Fruit fly (Drosophila melanogaster) whole organism, embryonic: ENCODE results near the gene 5-HT2B.

Experiments
- Abd-B ChIP-seq: fragments of 200-800 bp; sonication (Bioruptor generic); optimal IDR thresholded peaks from 2 replicates; lab custom pipeline; 2018; ENCODE audit warnings: missing biosample characterization, mild to moderate bottlenecking, missing genetic modification characterization, moderate library complexity
- Ada2b ChIP-seq: fragments of 200-800 bp; sonication (Bioruptor generic); IDR thresholded peaks from 2 replicates; pipeline ENCODE4 v1.3.6; 2022; ENCODE audit warnings: missing biosample characterization, missing genetic modification characterization
- Atf6 ChIP-seq: fragments of 200-800 bp; sonication (Bioruptor generic); IDR thresholded peaks from 2 replicates; pipeline ENCODE4 v1.3.6; 2022; ENCODE audit warnings: missing biosample characterization, missing genetic modification characterization
- BtbVII ChIP-seq: fragments of 200-800 bp; sonication (Bioruptor generic); optimal IDR thresholded peaks from 3 replicates; lab custom pipeline; 2017; ENCODE audit warnings: missing biosample characterization, mild to moderate bottlenecking, missing genetic modification characterization
- CG10321 ChIP-seq: fragments of 200-800 bp; sonication (Bioruptor generic); IDR thresholded peaks from 2 replicates; pipeline ENCODE4 v1.3.6; 2022; ENCODE audit warnings: missing biosample characterization, missing genetic modification characterization
- CG11247 ChIP-seq: fragments of 200-800 bp; sonication (Bioruptor generic); IDR thresholded peaks from 2 replicates; pipeline ENCODE4 v1.3.6; 2022; ENCODE audit warnings: missing biosample characterization, missing genetic modification characterization
- CG11560 ChIP-seq: fragments of 200-800 bp; sonication (Bioruptor generic); IDR thresholded peaks from 3 replicates; pipeline ENCODE4 v1.3.6; 2022; ENCODE audit warnings: missing biosample characterization, missing genetic modification characterization
- CG12769 ChIP-seq: fragments of 200-800 bp; sonication (Bioruptor generic); optimal IDR thresholded peaks from 2 replicates; lab custom pipeline; 2019; ENCODE audit warnings: missing biosample characterization, mild to moderate bottlenecking, missing genetic modification characterization, moderate library complexity
- CG12942 ChIP-seq: fragments of 200-800 bp; sonication (Bioruptor generic); optimal IDR thresholded peaks from 3 replicates; lab custom pipeline; 2016; ENCODE audit warnings: missing biosample characterization, missing genetic modification characterization
- CG13624 ChIP-seq: fragments of 200-800 bp; sonication (Bioruptor generic); optimal IDR thresholded peaks from 2 replicates; lab custom pipeline; 2016; ENCODE audit warnings: missing biosample characterization, missing genetic modification characterization
- CG17829 ChIP-seq: fragments of 200-800 bp; optimal IDR thresholded peaks from 2 replicates; lab custom pipeline; 2019; ENCODE audit warnings: missing biosample characterization, mild to moderate bottlenecking, missing genetic modification characterization, moderate library complexity
- CG18011 ChIP-seq: fragments of 200-800 bp; sonication (Bioruptor generic); optimal IDR thresholded peaks from 2 replicates; lab custom pipeline; 2017; ENCODE audit warnings: missing biosample characterization, missing genetic modification characterization, mild to moderate bottlenecking, moderate library complexity, missing genotype
- CG32767 ChIP-seq: fragments of 200-800 bp; sonication (Bioruptor generic); IDR thresholded peaks from 2 replicates; pipeline ENCODE4 v1.3.6; 2022; ENCODE audit warnings: missing biosample characterization, missing genetic modification characterization
- CG3407 ChIP-seq: fragments of 200-800 bp; sonication (Bioruptor generic); optimal IDR thresholded peaks from 2 replicates; lab custom pipeline; 2018; ENCODE audit warnings: missing biosample characterization, mild to moderate bottlenecking, missing genetic modification characterization
- CG34422 ChIP-seq: fragments of 200-800 bp; sonication (Bioruptor generic); IDR thresholded peaks from 3 replicates; pipeline ENCODE4 v1.3.6; 2022; ENCODE audit warnings: missing biosample characterization, missing genetic modification characterization
- CG3726 ChIP-seq: fragments of 200-800 bp; sonication (Bioruptor generic); IDR thresholded peaks from 3 replicates; pipeline ENCODE4, ENCODE4 v1.3.6; 2022; ENCODE audit warnings: missing biosample characterization, missing genetic modification characterization
- CG6654 ChIP-seq: fragments of 200-800 bp; sonication (Bioruptor generic); optimal IDR thresholded peaks from 2 replicates; lab custom pipeline; 2017; ENCODE audit warnings: missing biosample characterization, mild to moderate bottlenecking, missing genetic modification characterization
- CG8388 ChIP-seq: fragments of 200-800 bp; sonication (Bioruptor generic); optimal IDR thresholded peaks from 2 replicates; lab custom pipeline; 2019; ENCODE audit warnings: missing biosample characterization, mild to moderate bottlenecking, missing genetic modification characterization, moderate library complexity
- CG8765 ChIP-seq: fragments of 200-800 bp; sonication (Bioruptor generic); IDR thresholded peaks from 2 replicates; pipeline ENCODE4 v1.3.6; 2022; ENCODE audit warnings: missing biosample characterization, missing genetic modification characterization
- CG8924 ChIP-seq: fragments of 200-800 bp; optimal IDR thresholded peaks from 3 replicates; lab custom pipeline; 2019; ENCODE audit warnings: missing biosample characterization, mild to moderate bottlenecking, missing genetic modification characterization, moderate library complexity
- Camta ChIP-seq: fragments of 200-800 bp; sonication (Bioruptor generic); optimal IDR thresholded peaks from 2 replicates; lab custom pipeline; 2016; ENCODE audit warnings: missing biosample characterization, missing genetic modification characterization
- Fer3 ChIP-seq: fragments of 200-800 bp; sonication (Bioruptor generic); optimal IDR thresholded peaks from 2 replicates; lab custom pipeline; 2018; ENCODE audit warnings: missing biosample characterization, mild to moderate bottlenecking, missing genetic modification characterization, moderate library complexity
- Gsc ChIP-seq: fragments of 200-800 bp; sonication (Bioruptor generic); IDR thresholded peaks from 2 replicates; pipeline ENCODE4 v1.3.6; 2022; ENCODE audit warnings: missing biosample characterization, missing genetic modification characterization
- HLH54F ChIP-seq: fragments of 200-800 bp; sonication (Bioruptor generic); optimal IDR thresholded peaks from 3 replicates; lab custom pipeline; 2016; ENCODE audit warnings: missing biosample characterization, missing genetic modification characterization
- Hey ChIP-seq: fragments of 200-800 bp; sonication (Bioruptor generic); optimal IDR thresholded peaks from 3 replicates; lab custom pipeline; 2018; ENCODE audit warnings: missing biosample characterization, mild to moderate bottlenecking, missing genetic modification characterization
- Lhr ChIP-seq: fragments of 200-800 bp; sonication (Bioruptor generic); optimal IDR thresholded peaks from 3 replicates; lab custom pipeline; 2017; ENCODE audit warnings: mild to moderate bottlenecking, missing biosample characterization, missing genetic modification reagents, missing genetic modification characterization
- MTF-1 ChIP-seq: fragments of 200-800 bp; sonication (Bioruptor generic); optimal IDR thresholded peaks from 2 replicates; lab custom pipeline; 2018; ENCODE audit warnings: missing biosample characterization, mild to moderate bottlenecking, missing genetic modification characterization, borderline replicate concordance
- Opbp ChIP-seq: fragments of 200-800 bp; sonication (Bioruptor generic); IDR thresholded peaks from 3 replicates; pipeline ENCODE4 v1.3.6; 2022; ENCODE audit warnings: missing biosample characterization, missing genetic modification characterization; ENCODE audit not compliant: partially characterized antibody
- Stat92E ChIP-seq, 3 experiments: fragments of >200 bp in 2 of 3; fragments of 200-800 bp in 1 of 3; sonication (Bioruptor generic) in 1 of 3; optimal IDR thresholded peaks; 2 replicates each; lab custom pipeline; 2017 to 2019; ENCODE audit warnings: missing biosample characterization in 3 of 3, missing genetic modification characterization in 3 of 3, mild to moderate bottlenecking in 1 of 3, moderate library complexity in 1 of 3
- YL-1 ChIP-seq: fragments of 200-800 bp; sonication (Bioruptor generic); optimal IDR thresholded peaks from 3 replicates; lab custom pipeline; 2017; ENCODE audit warnings: missing biosample characterization, mild to moderate bottlenecking, missing genetic modification characterization
- ab ChIP-seq: fragments of 200-800 bp; sonication (Bioruptor generic); optimal IDR thresholded peaks from 2 replicates; lab custom pipeline; 2016; ENCODE audit warnings: missing biosample characterization, missing genetic modification characterization
- ara ChIP-seq: fragments of 200-800 bp; sonication (Bioruptor generic); IDR thresholded peaks from 2 replicates; pipeline ENCODE4 v1.3.6; 2022; ENCODE audit warnings: missing biosample characterization, missing genetic modification characterization
- bowl ChIP-seq: fragments of 200-800 bp; sonication (Bioruptor generic); IDR thresholded peaks from 2 replicates; pipeline ENCODE4 v1.3.6; 2022; ENCODE audit warnings: missing biosample characterization, missing genetic modification characterization
- ci ChIP-seq: fragments of 200-800 bp; sonication (Bioruptor generic); IDR thresholded peaks from 3 replicates; pipeline ENCODE4 v1.3.6; 2022; ENCODE audit warnings: missing biosample characterization, missing genetic modification characterization
- crc ChIP-seq: fragments of 200-800 bp; sonication (Bioruptor generic); optimal IDR thresholded peaks from 2 replicates; lab custom pipeline; 2016; ENCODE audit warnings: missing biosample characterization, missing genetic modification characterization
- crol ChIP-seq: fragments of 200-800 bp; sonication (Bioruptor generic); IDR thresholded peaks from 2 replicates; pipeline ENCODE4 v1.3.6; 2022; ENCODE audit warnings: missing biosample characterization, missing genetic modification characterization
- dimm ChIP-seq: fragments of 200-800 bp; sonication (Bioruptor generic); IDR thresholded peaks from 2 replicates; pipeline ENCODE4 v1.3.6; 2022; ENCODE audit warnings: missing biosample characterization, missing genetic modification characterization
- dmrt99B ChIP-seq: fragments of 200-800 bp; sonication (Bioruptor generic); optimal IDR thresholded peaks from 2 replicates; lab custom pipeline; 2018; ENCODE audit warnings: missing biosample characterization, mild to moderate bottlenecking, missing genetic modification characterization, moderate library complexity
- dpn ChIP-seq, 2 experiments: fragments of 200-800 bp; sonication (Bioruptor generic); optimal IDR thresholded peaks; 3 replicates each; lab custom pipeline; 2016; ENCODE audit warnings: missing biosample characterization in 2 of 2, missing genetic modification characterization in 2 of 2
- ewg ChIP-seq: fragments of 200-800 bp; sonication (Bioruptor generic); optimal IDR thresholded peaks from 3 replicates; lab custom pipeline; 2017; ENCODE audit warnings: mild to moderate bottlenecking, missing biosample characterization, missing genetic modification reagents, missing genetic modification characterization
- grn ChIP-seq: fragments of 200-800 bp; sonication (Bioruptor generic); optimal IDR thresholded peaks from 3 replicates; lab custom pipeline; 2017; ENCODE audit warnings: missing biosample characterization, missing genetic modification characterization
- gt ChIP-seq: fragments of 200-800 bp; sonication (Bioruptor generic); IDR thresholded peaks from 2 replicates; pipeline ENCODE4 v1.3.6; 2022; ENCODE audit warnings: missing biosample characterization, missing genetic modification characterization
- maf-S ChIP-seq: fragments of 200-800 bp; sonication (Bioruptor generic); optimal IDR thresholded peaks from 2 replicates; lab custom pipeline; 2016; ENCODE audit warnings: missing biosample characterization, missing genetic modification characterization
- pan ChIP-seq, 4 experiments: fragments of >200 bp in 3 of 4; fragments of 200-800 bp in 1 of 4; sonication (Bioruptor generic) in 1 of 4; optimal IDR thresholded peaks in 3 of 4; IDR thresholded peaks in 1 of 4; 2 replicates each; pipeline versions ENCODE4 v1.3.6 to Lab custom; 2017 to 2022; ENCODE audit warnings: missing biosample characterization in 2 of 4, missing genetic modification characterization in 2 of 4, mixed read lengths in 1 of 4
- pb ChIP-seq: fragments of 200-800 bp; sonication (Bioruptor generic); optimal IDR thresholded peaks from 3 replicates; lab custom pipeline; 2016; ENCODE audit warnings: missing biosample characterization, missing genetic modification characterization
- peb ChIP-seq: fragments of 200-800 bp; sonication (Bioruptor generic); IDR thresholded peaks from 2 replicates; pipeline ENCODE4 v1.3.6; 2022; ENCODE audit warnings: missing biosample characterization, missing genetic modification characterization
- pho ChIP-seq: fragments of 200-800 bp; sonication (Bioruptor generic); optimal IDR thresholded peaks from 2 replicates; lab custom pipeline; 2016; ENCODE audit warnings: missing biosample characterization, missing genetic modification characterization
- sim ChIP-seq: fragments of 200-800 bp; sonication (Bioruptor generic); IDR thresholded peaks from 2 replicates; pipeline ENCODE4 v1.3.6; 2022; ENCODE audit warnings: missing biosample characterization, missing genetic modification characterization
- slbo ChIP-seq: fragments of 200-800 bp; sonication (Bioruptor generic); IDR thresholded peaks from 2 replicates; pipeline ENCODE4 v1.3.6; 2022; ENCODE audit warnings: missing biosample characterization, missing genetic modification characterization
- slp2 ChIP-seq: fragments of 200-800 bp; sonication (Bioruptor generic); optimal IDR thresholded peaks from 2 replicates; lab custom pipeline; 2016; ENCODE audit warnings: missing biosample characterization, missing genetic modification characterization

The 5-HT2B gene

dm6 chr3R:8659200-8659897, 81.3 kb downstream of the 5-HT2B start (continued):
- TF ChIP-seq Atf6 (peak; percentile 73), slp2 (GFP tag; lab: Kevin White, UChicago) (no peak), CG34422 (GFP tag; lab: Robert Waterston, UW) (peak; percentile 73; the same call in 2 of the 3 replicates), pb (no peak), crol (GFP tag; lab: Robert Waterston, UW) (no peak), maf-S (GFP tag; lab: Kevin White, UChicago) (peak; percentile 32), Hey (no peak), dimm (GFP tag; lab: Robert Waterston, UW) (no peak), CG18011 (GFP tag; lab: Kevin White, UChicago) (no peak), dmrt99B (tag; lab: Kevin White, UChicago) (peak; percentile 72), CG3726 (GFP tag; lab: Robert Waterston, UW) (no peak), MTF-1 (peak; percentile 62), pho (GFP tag; lab: Kevin White, UChicago) (peak; percentile 71), grn (GFP tag; lab: Kevin White, UChicago) (peak; percentile 45), ara (GFP tag; lab: Robert Waterston, UW) (no peak), CG32767 (GFP tag; lab: Robert Waterston, UW) (peak; percentile 70), CG11247 (no peak), CG8924 (peak; percentile 55), CG8388 (GFP tag; lab: Kevin White, UChicago) (peak; percentile 31), bowl (GFP tag; lab: Robert Waterston, UW) (no peak), CG13624 (GFP tag; lab: Kevin White, UChicago) (peak; percentile 59), Fer3 (tag; lab: Kevin White, UChicago) (peak; percentile 69), YL-1 (GFP tag; lab: Kevin White, UChicago) (peak; percentile 70), ci (peak; percentile 79), CG3407 (no peak), ewg (GFP tag; lab: Kevin White, UChicago) (peak; percentile 7), Lhr (GFP tag; lab: Kevin White, UChicago) (no peak), CG11560 (tag; lab: Robert Waterston, UW) (no peak), slbo (GFP tag; lab: Robert Waterston, UW) (peak; percentile 64), Stat92E (GFP tag; optimal IDR thresholded peaks at IDR 0.05; lab: Kevin White, UChicago) (no peak), gt (no peak), CG6654 (GFP tag; lab: Kevin White, UChicago) (no peak), HLH54F (GFP tag; lab: Kevin White, UChicago) (peak; percentile 53), CG12942 (GFP tag; lab: Kevin White, UChicago) (peak; percentile 22), crc (GFP tag; lab: Kevin White, UChicago) (peak; percentile 22), CG12769 (tag; lab: Kevin White, UChicago) (peak; percentile 64), Camta (GFP tag; lab: Kevin White, UChicago) (peak; percentile 64), Opbp (GFP tag; lab: Robert Waterston, UW) (0 out of 3 replicates have a peak, but pooled peaks have one; percentile 27), BtbVII (no peak), CG10321 (peak; percentile 85), Ada2b (GFP tag; lab: Robert Waterston, UW) (peak; percentile 46; the same call in 1 of the 2 replicates), sim (no peak), ab (no peak), CG17829 (tag; lab: Kevin White, UChicago) (peak; percentile 27), dpn (GFP tag; optimal IDR thresholded peaks at IDR 0.05; lab: Kevin White, UChicago) (peak; percentile 36 to 57), peb (GFP tag; lab: Robert Waterston, UW) (no peak), pan (optimal IDR thresholded peaks at IDR 0.05; lab: Kevin White, UChicago) (no peak), pan (GFP tag; optimal IDR thresholded peaks at IDR 0.05 in 1 of 2, IDR thresholded peaks at IDR 0.05 in 1 of 2) (no peak), Gsc (GFP tag; lab: Robert Waterston, UW) (no peak), Abd-B (GFP tag; lab: Kevin White, UChicago) (peak; percentile 27), CG8765 (GFP tag; lab: Robert Waterston, UW) (no peak)
